Fruit fly (Drosophila melanogaster) whole organism, embryonic: ENCODE data around the gene Ubi-p63E.

Experiments used
- Atf3 ChIP-seq: fragments of 200-800 bp; sonication (Bioruptor generic); optimal IDR thresholded peaks from 3 replicates; lab custom pipeline; 2016; ENCODE audit warnings: missing biosample characterization, missing genetic modification characterization
- Bdp1 ChIP-seq: fragments of 200-800 bp; sonication (Bioruptor generic); optimal IDR thresholded peaks from 3 replicates; lab custom pipeline; 2016; ENCODE audit warnings: missing biosample characterization, missing genetic modification characterization
- CG13894 ChIP-seq: fragments of 200-800 bp; sonication (Bioruptor generic); optimal IDR thresholded peaks from 3 replicates; lab custom pipeline; 2018; ENCODE audit warnings: missing biosample characterization, mild to moderate bottlenecking, missing genetic modification characterization, moderate library complexity
- CG14860 ChIP-seq: fragments of 200-800 bp; sonication (Bioruptor generic); IDR thresholded peaks from 3 replicates; pipeline ENCODE4 v1.3.6; 2022; ENCODE audit warnings: missing biosample characterization, missing genetic modification characterization; ENCODE audit not compliant: partially characterized antibody
- CG1603 ChIP-seq: fragments of 200-800 bp; sonication (Bioruptor generic); optimal IDR thresholded peaks from 2 replicates; lab custom pipeline; 2019; ENCODE audit warnings: missing biosample characterization, mild to moderate bottlenecking, missing genetic modification characterization, moderate library complexity
- CG1792 ChIP-seq: fragments of 200-800 bp; sonication (Bioruptor generic); optimal IDR thresholded peaks from 2 replicates; lab custom pipeline; 2016; ENCODE audit warnings: missing biosample characterization, missing genetic modification characterization
- CG18599 ChIP-seq: fragments of 200-800 bp; sonication (Bioruptor generic); optimal IDR thresholded peaks from 3 replicates; lab custom pipeline; 2017; ENCODE audit warnings: missing biosample characterization, missing genetic modification characterization, mild to moderate bottlenecking, moderate library complexity, missing genetic modification reagents
- CG18619 ChIP-seq: fragments of 200-800 bp; sonication (Bioruptor generic); optimal IDR thresholded peaks from 3 replicates; lab custom pipeline; 2017; ENCODE audit warnings: missing biosample characterization, mild to moderate bottlenecking, missing genetic modification characterization
- CG2199 ChIP-seq: fragments of 200-800 bp; sonication (Bioruptor generic); IDR thresholded peaks from 3 replicates; pipeline ENCODE4 v1.3.6; 2022; ENCODE audit warnings: missing biosample characterization, missing genetic modification characterization
- CG2712 ChIP-seq: fragments of 200-800 bp; optimal IDR thresholded peaks from 3 replicates; lab custom pipeline; 2019; ENCODE audit warnings: missing biosample characterization, mild to moderate bottlenecking, missing genetic modification characterization, moderate library complexity
- CG3847 ChIP-seq: fragments of 200-800 bp; sonication (Bioruptor generic); IDR thresholded peaks from 2 replicates; pipeline ENCODE4 v1.3.6; 2022; ENCODE audit warnings: missing biosample characterization, missing genetic modification characterization
- CG4404 ChIP-seq: fragments of 200-800 bp; sonication (Bioruptor generic); IDR thresholded peaks from 2 replicates; pipeline ENCODE4 v1.3.6; 2022; ENCODE audit warnings: missing biosample characterization, missing genetic modification characterization
- CG4424 ChIP-seq: fragments of 200-800 bp; sonication (Bioruptor generic); optimal IDR thresholded peaks from 3 replicates; lab custom pipeline; 2016; ENCODE audit warnings: missing biosample characterization, missing genetic modification characterization
- CG6272 ChIP-seq: fragments of 200-800 bp; sonication (Bioruptor generic); IDR thresholded peaks from 2 replicates; pipeline ENCODE4 v1.3.6; 2022; ENCODE audit warnings: missing biosample characterization, missing genetic modification characterization
- CG7745 ChIP-seq: fragments of 200-800 bp; sonication (Bioruptor generic); optimal IDR thresholded peaks from 2 replicates; lab custom pipeline; 2018; ENCODE audit warnings: missing biosample characterization, mild to moderate bottlenecking, missing genetic modification characterization, moderate library complexity
- CG9437 ChIP-seq: fragments of 200-800 bp; sonication (Bioruptor generic); optimal IDR thresholded peaks from 2 replicates; lab custom pipeline; 2018; ENCODE audit warnings: missing biosample characterization, mild to moderate bottlenecking, missing genetic modification characterization
- D ChIP-seq, 2 experiments: fragments of 200-800 bp in 1 of 2; fragments of >200 bp in 1 of 2; sonication (Bioruptor generic) in 1 of 2; optimal IDR thresholded peaks; 2 replicates in 1 of 2; 3 replicates in 1 of 2; lab custom pipeline; 2017; ENCODE audit warnings: mild to moderate bottlenecking in 1 of 2, missing biosample characterization in 1 of 2, missing genetic modification characterization in 1 of 2, missing genetic modification reagents in 1 of 2
- Dbx ChIP-seq: fragments of 200-800 bp; sonication (Bioruptor generic); IDR thresholded peaks from 3 replicates; pipeline ENCODE4 v1.3.6; 2022; ENCODE audit warnings: missing biosample characterization, missing genetic modification characterization
- Dp ChIP-seq: fragments of 200-800 bp; sonication (Bioruptor generic); optimal IDR thresholded peaks from 2 replicates; lab custom pipeline; 2018; ENCODE audit warnings: missing biosample characterization, mild to moderate bottlenecking, missing genetic modification characterization, moderate library complexity
- Ets97D ChIP-seq: fragments of 200-800 bp; sonication (Bioruptor generic); optimal IDR thresholded peaks from 3 replicates; lab custom pipeline; 2016; ENCODE audit warnings: missing biosample characterization, missing genetic modification characterization
- H2.0 ChIP-seq: fragments of 200-800 bp; sonication (Bioruptor generic); IDR thresholded peaks from 2 replicates; pipeline ENCODE4 v1.3.6; 2022; ENCODE audit warnings: missing biosample characterization, missing genetic modification characterization
- HLHmδ ChIP-seq: fragments of 200-800 bp; sonication (Bioruptor generic); optimal IDR thresholded peaks from 2 replicates; lab custom pipeline; 2018; ENCODE audit warnings: missing biosample characterization, mild to moderate bottlenecking, missing genetic modification characterization, moderate library complexity
- Hmr ChIP-seq: fragments of 200-800 bp; sonication (Bioruptor generic); optimal IDR thresholded peaks from 3 replicates; lab custom pipeline; 2017; ENCODE audit warnings: mild to moderate bottlenecking, missing biosample characterization, missing genetic modification reagents, missing genetic modification characterization
- Hsf ChIP-seq: fragments of 200-800 bp; sonication (Bioruptor generic); optimal IDR thresholded peaks from 3 replicates; lab custom pipeline; 2016; ENCODE audit warnings: missing biosample characterization, missing genetic modification characterization
- Med ChIP-seq: fragments of 200-800 bp; sonication (Bioruptor generic); peaks from one replicate; lab custom pipeline; 2016; ENCODE audit warnings: missing biosample characterization, missing genetic modification characterization, mild to moderate bottlenecking, inconsistent platforms, moderate library complexity
- NK7.1 ChIP-seq: fragments of 200-800 bp; sonication (Bioruptor generic); optimal IDR thresholded peaks from 3 replicates; lab custom pipeline; 2016; ENCODE audit warnings: missing biosample characterization, missing genetic modification characterization
- Nf-YC ChIP-seq: fragments of 200-800 bp; optimal IDR thresholded peaks from 3 replicates; lab custom pipeline; 2019; ENCODE audit warnings: missing biosample characterization, mild to moderate bottlenecking, missing genetic modification characterization, moderate library complexity
- NfI ChIP-seq: fragments of 200-800 bp; sonication (Bioruptor generic); optimal IDR thresholded peaks from 3 replicates; lab custom pipeline; 2018; ENCODE audit warnings: missing biosample characterization, mild to moderate bottlenecking, missing genetic modification characterization, moderate library complexity
- Rfx ChIP-seq: fragments of 200-800 bp; sonication (Bioruptor generic); IDR thresholded peaks from 2 replicates; pipeline ENCODE4 v1.3.6; 2022; ENCODE audit warnings: missing biosample characterization, missing genetic modification characterization
- TFAM ChIP-seq: fragments of 200-800 bp; sonication (Bioruptor generic); optimal IDR thresholded peaks from 2 replicates; lab custom pipeline; 2017; ENCODE audit warnings: missing biosample characterization, missing genetic modification characterization, inconsistent platforms
- YL-1 ChIP-seq: fragments of 200-800 bp; sonication (Bioruptor generic); optimal IDR thresholded peaks from 3 replicates; lab custom pipeline; 2017; ENCODE audit warnings: missing biosample characterization, mild to moderate bottlenecking, missing genetic modification characterization
- ab ChIP-seq: fragments of 200-800 bp; sonication (Bioruptor generic); optimal IDR thresholded peaks from 2 replicates; lab custom pipeline; 2016; ENCODE audit warnings: missing biosample characterization, missing genetic modification characterization
- ash1 ChIP-seq: fragments of 200-800 bp; sonication (Bioruptor generic); optimal IDR thresholded peaks from 2 replicates; lab custom pipeline; 2018; ENCODE audit warnings: missing biosample characterization, mild to moderate bottlenecking, missing genetic modification characterization
- btn ChIP-seq: fragments of 200-800 bp; sonication (Bioruptor generic); optimal IDR thresholded peaks from 2 replicates; lab custom pipeline; 2016; ENCODE audit warnings: missing biosample characterization, missing genetic modification characterization
- danr ChIP-seq: fragments of 200-800 bp; sonication (Bioruptor generic); IDR thresholded peaks from 2 replicates; pipeline ENCODE4 v1.3.6; 2022; ENCODE audit warnings: missing biosample characterization, missing genetic modification characterization
- fd64A ChIP-seq: fragments of 200-800 bp; sonication (Bioruptor generic); optimal IDR thresholded peaks from 3 replicates; lab custom pipeline; 2018; ENCODE audit warnings: missing biosample characterization, mild to moderate bottlenecking, missing genetic modification characterization
- grn ChIP-seq: fragments of 200-800 bp; sonication (Bioruptor generic); optimal IDR thresholded peaks from 3 replicates; lab custom pipeline; 2017; ENCODE audit warnings: missing biosample characterization, missing genetic modification characterization
- gt ChIP-seq: fragments of 200-800 bp; sonication (Bioruptor generic); IDR thresholded peaks from 2 replicates; pipeline ENCODE4 v1.3.6; 2022; ENCODE audit warnings: missing biosample characterization, missing genetic modification characterization
- her ChIP-seq: fragments of 200-800 bp; sonication (Bioruptor generic); optimal IDR thresholded peaks from 2 replicates; lab custom pipeline; 2016; ENCODE audit warnings: missing biosample characterization, missing genetic modification characterization
- inv ChIP-seq: fragments of 200-800 bp; sonication (Bioruptor generic); IDR thresholded peaks from 2 replicates; pipeline ENCODE4 v1.3.6; 2022; ENCODE audit warnings: missing biosample characterization, missing genetic modification characterization; ENCODE audit not compliant: partially characterized antibody
- lbe ChIP-seq: fragments of 200-800 bp; sonication (Bioruptor generic); optimal IDR thresholded peaks from 2 replicates; lab custom pipeline; 2016; ENCODE audit warnings: missing biosample characterization, mild to moderate bottlenecking, missing genetic modification characterization
- lilli ChIP-seq: fragments of 200-800 bp; sonication (Bioruptor generic); optimal IDR thresholded peaks from 3 replicates; lab custom pipeline; 2016; ENCODE audit warnings: missing biosample characterization, missing genetic modification characterization
- onecut ChIP-seq: fragments of 200-800 bp; sonication (Bioruptor generic); IDR thresholded peaks from 2 replicates; pipeline ENCODE4 v1.3.6; 2022; ENCODE audit warnings: missing biosample characterization, missing genetic modification characterization
- sima ChIP-seq: fragments of 200-800 bp; sonication (Bioruptor generic); optimal IDR thresholded peaks from 2 replicates; lab custom pipeline; 2016; ENCODE audit warnings: missing biosample characterization, missing genetic modification characterization
- tio ChIP-seq: fragments of 200-800 bp; sonication (Bioruptor generic); optimal IDR thresholded peaks from 2 replicates; lab custom pipeline; 2017; ENCODE audit warnings: missing biosample characterization, missing genetic modification characterization, inconsistent platforms
- tup ChIP-seq: fragments of 200-800 bp; sonication (Bioruptor generic); optimal IDR thresholded peaks from 2 replicates; lab custom pipeline; 2016; ENCODE audit warnings: missing biosample characterization, mild to moderate bottlenecking, missing genetic modification characterization, moderate library complexity
- vfl ChIP-seq: fragments of 200-800 bp; sonication (Bioruptor generic); optimal IDR thresholded peaks from 2 replicates; lab custom pipeline; 2016; ENCODE audit warnings: missing biosample characterization, missing genetic modification characterization
- zfh1 ChIP-seq: fragments of 200-800 bp; sonication (Bioruptor generic); IDR thresholded peaks from 3 replicates; pipeline ENCODE4 v1.3.6; 2022; ENCODE audit warnings: missing biosample characterization, missing genetic modification characterization

Ubi-p63E gene

DNA sequence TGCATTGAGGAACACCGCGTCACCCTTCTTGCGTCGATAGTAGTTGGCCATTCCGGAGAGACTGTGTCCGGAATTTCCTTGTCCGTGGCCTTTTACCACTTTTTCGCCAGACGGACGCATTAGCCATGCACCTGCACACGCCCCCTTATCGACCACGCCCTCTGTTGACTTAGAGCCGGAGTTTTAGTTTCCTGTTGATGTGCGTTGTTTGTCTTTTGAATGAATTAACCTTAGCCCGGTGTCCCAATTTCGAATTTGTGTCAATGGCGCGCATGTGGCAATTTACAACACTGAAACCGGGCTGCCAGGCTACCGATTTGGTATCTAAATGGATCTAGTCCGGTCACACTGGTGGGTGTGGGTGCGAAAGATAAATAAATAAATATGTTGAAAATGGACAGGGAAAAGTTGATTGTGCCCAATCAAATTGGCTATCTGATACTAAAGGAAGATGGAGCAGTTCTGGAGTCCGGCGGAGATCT, 6.4 kb downstream of the Ubi-p63E start, which contains the start of the genes Gr63a and Lamtor4 (continued):
- TF ChIP-seq sima (GFP tag; lab: Kevin White, UChicago) (no peak), CG14860 (GFP tag; lab: Robert Waterston, UW) (no peak), Nf-YC (tag; lab: Kevin White, UChicago) (peak; percentile 32), CG4404 (GFP tag; lab: Robert Waterston, UW) (no peak), CG4424 (GFP tag; lab: Kevin White, UChicago) (no peak), danr (no peak), lbe (GFP tag; lab: Kevin White, UChicago) (no peak), Med (GFP tag; lab: Kevin White, UChicago) (peak; percentile 91), D (optimal IDR thresholded peaks at IDR 0.05; lab: Kevin White, UChicago) (no peak), D (GFP tag; optimal IDR thresholded peaks at IDR 0.05; lab: Kevin White, UChicago) (no peak), CG2712 (tag; lab: Kevin White, UChicago) (peak; percentile 9), CG3847 (GFP tag; lab: Robert Waterston, UW) (0 out of 2 replicates have a peak, but pooled peaks have one; percentile 41), NK7.1 (GFP tag; lab: Kevin White, UChicago) (no peak), CG13894 (no peak), Hsf (GFP tag; lab: Kevin White, UChicago) (peak; percentile 3), zfh1 (GFP tag; lab: Robert Waterston, UW) (0 out of 3 replicates have a peak, but pooled peaks have one; percentile 20), Dp (peak; percentile 98), CG1792 (GFP tag; lab: Kevin White, UChicago) (no peak), HLHmδ (GFP tag; lab: Kevin White, UChicago) (peak; percentile 1), Hmr (GFP tag; lab: Kevin White, UChicago) (peak; percentile 55), CG18599 (GFP tag; lab: Kevin White, UChicago) (no peak), H2.0 (GFP tag; lab: Robert Waterston, UW) (no peak), CG7745 (no peak), CG9437 (no peak), CG1603 (peak; percentile 69), tio (GFP tag; lab: Kevin White, UChicago) (no peak), Dbx (GFP tag; lab: Robert Waterston, UW) (0 out of 3 replicates have a peak, but pooled peaks have one; percentile 15), btn (GFP tag; lab: Kevin White, UChicago) (peak; percentile 24), lilli (peak; percentile 3), Rfx (GFP tag; lab: Robert Waterston, UW) (peak; percentile 60), YL-1 (GFP tag; lab: Kevin White, UChicago) (peak; percentile 45)

- TF ChIP-seq Bdp1 (GFP tag; lab: Kevin White, UChicago) = peak; percentile 97
- TF ChIP-seq onecut (GFP tag; lab: Robert Waterston, UW) = no peak
These were observed 8.6 kb downstream of the Ubi-p63E start for dm6 chr3L:3894413-3894812.

DNA sequence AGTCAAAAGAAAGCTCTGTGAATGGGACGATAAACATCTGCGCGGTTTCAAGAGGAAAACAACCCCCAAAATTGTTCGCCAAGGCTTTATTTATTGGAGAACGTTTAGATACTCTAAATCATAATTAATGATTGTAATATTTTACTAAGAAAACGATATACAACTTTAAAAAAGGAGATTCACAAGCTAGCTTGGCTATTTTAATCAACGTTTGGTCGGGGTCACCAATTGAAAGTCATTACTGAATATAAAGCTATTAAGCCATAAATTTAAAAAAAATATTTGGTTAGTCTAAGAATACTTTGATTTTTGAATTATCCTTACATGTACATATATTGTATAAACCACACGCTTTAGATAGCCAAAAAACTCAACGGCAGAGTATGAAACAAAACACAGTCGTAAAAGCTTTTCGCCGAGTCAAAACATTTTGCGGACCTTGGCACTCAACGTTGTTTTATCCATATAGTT, 10.8 kb downstream of the Ubi-p63E start, which contains the start of gene Fie:
TSS of gene Fie (plus strand) at position 421 of the 471 bp plus-strand sequence.
- no peak for TF ChIP-seq fd64A (GFP tag; lab: Kevin White, UChicago)
- TF ChIP-seq lbe (GFP tag; lab: Kevin White, UChicago) = no peak
- no peak for TF ChIP-seq ash1
- TF ChIP-seq Ets97D (GFP tag; lab: Kevin White, UChicago) = peak; percentile 32
- peak; percentile 25 for TF ChIP-seq vfl (GFP tag; lab: Kevin White, UChicago)
- no peak for TF ChIP-seq CG4404 (GFP tag; lab: Robert Waterston, UW)
- TF ChIP-seq CG6272 (GFP tag; lab: Robert Waterston, UW) = no peak
- TF ChIP-seq TFAM (GFP tag; lab: Kevin White, UChicago) = no peak
- no peak for TF ChIP-seq her
- TF ChIP-seq CG18619 = peak; percentile 79
- TF ChIP-seq CG4424 (GFP tag; lab: Kevin White, UChicago) = peak; percentile 26
- peak; percentile 68 for TF ChIP-seq NfI
- no peak for TF ChIP-seq ab (GFP tag; lab: Kevin White, UChicago)
- no peak for TF ChIP-seq Atf3 (GFP tag; lab: Kevin White, UChicago)
- TF ChIP-seq tup (GFP tag; lab: Kevin White, UChicago) = no peak
- no peak for TF ChIP-seq gt (GFP tag; lab: Robert Waterston, UW)
- no peak for TF ChIP-seq inv (GFP tag; lab: Robert Waterston, UW)
- peak; percentile 31 for TF ChIP-seq grn (GFP tag; lab: Kevin White, UChicago)
- TF ChIP-seq CG2199 = no peak
